Worm (Caenorhabditis elegans): ENCODE results near the gene F40G12.4.

DNA sequence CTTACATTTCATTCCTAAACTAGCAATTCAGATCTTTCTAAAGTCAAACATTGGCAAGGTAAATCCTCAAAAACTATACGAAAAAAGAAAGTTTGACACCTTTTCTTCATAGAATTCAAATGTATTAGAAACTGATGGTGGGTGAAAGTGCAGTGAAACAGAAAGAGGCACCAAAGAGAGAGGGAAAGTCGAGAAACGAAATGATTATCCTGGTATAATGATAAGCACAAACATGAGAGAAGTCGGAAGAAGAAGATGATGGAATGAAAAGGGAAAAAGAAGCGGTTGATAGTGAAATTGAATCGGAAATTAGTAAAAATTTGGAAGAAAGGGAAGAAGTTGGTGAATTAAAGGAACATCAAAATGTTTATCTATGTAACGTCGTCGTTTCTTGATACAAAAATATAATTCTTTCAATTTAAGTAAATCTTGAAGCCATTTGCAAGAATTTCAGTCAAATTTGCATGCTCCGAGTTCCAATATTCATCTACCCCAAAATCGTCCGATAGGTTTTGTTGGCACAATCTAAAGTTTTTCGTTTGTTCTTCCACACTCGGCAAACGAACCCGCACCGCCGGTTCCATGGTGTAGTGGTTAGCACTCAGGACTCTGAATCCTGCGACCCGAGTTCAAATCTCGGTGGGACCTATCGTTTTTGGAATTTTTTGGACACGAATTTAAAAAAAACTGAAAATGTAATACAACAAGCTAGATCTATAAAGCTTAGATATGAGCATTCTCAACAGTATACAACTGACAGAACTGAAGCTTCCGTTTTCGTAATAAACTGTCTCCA lies 37.5 kb downstream of the F40G12.4 start:
- TF ChIP-seq nhr-237 (tag; optimal IDR thresholded peaks at IDR 0.05) (no peak), M03D4.4 (tag; optimal IDR thresholded peaks at IDR 0.05) (no peak), ces-1 (GFP tag; optimal IDR thresholded peaks at IDR 0.05) (no peak)

Data from whole organism, mixed stage, embryonic.